Worm (Caenorhabditis elegans) whole organism, L4/young adult: ENCODE results near the gene nog-1.

Source experiments
- W03F9.2 ChIP-seq: fragments of 150-350 bp; optimal IDR thresholded peaks from 2 replicates; lab custom pipeline; 2014; ENCODE audit warnings: missing biosample characterization, missing genetic modification characterization
- dao-5 ChIP-seq: sonication (generic microtip); optimal IDR thresholded peaks from 2 replicates; lab custom pipeline; 2016; ENCODE audit warnings: missing genotype, missing genetic modification characterization, moderate library complexity, missing compliant biosample characterization

ce11 chrIV:408892-409291, 15.2 kb downstream of the nog-1 start:
- TF ChIP-seq W03F9.2 (tag; lab: Kevin White, UChicago): no peak
- no peak for TF ChIP-seq dao-5 (tag; lab: Kevin White, UChicago)
